Worm (Caenorhabditis elegans): ENCODE data around the gene mrps-35.

The mrps-35 gene

ce11 chrV:18993017-18993416 is 11.9 kb downstream of the mrps-35 start:
- TF ChIP-seq elt-3 (tag; optimal IDR thresholded peaks at IDR 0.05) (no peak), nhr-25 (tag; optimal IDR thresholded peaks at IDR 0.05) (no peak), ztf-11 (tag; optimal IDR thresholded peaks at IDR 0.05) (no peak), pqm-1 (tag; optimal IDR thresholded peaks at IDR 0.05) (no peak), nhr-67 (tag; optimal IDR thresholded peaks at IDR 0.05) (no peak), zag-1 (tag; optimal IDR thresholded peaks at IDR 0.05) (no peak), ceh-16 (tag; optimal IDR thresholded peaks at IDR 0.05) (no peak), unc-62 (GFP tag; optimal IDR thresholded peaks at IDR 0.05) (no peak), mml-1 (tag; optimal IDR thresholded peaks at IDR 0.05) (no peak), nhr-12 (tag; optimal IDR thresholded peaks at IDR 0.05) (no peak), ceh-9 (tag; optimal IDR thresholded peaks at IDR 0.05) (no peak), aly-2 (tag; optimal IDR thresholded peaks at IDR 0.05) (no peak), nhr-77 (tag; optimal IDR thresholded peaks at IDR 0.05) (no peak), ama-1 (optimal IDR thresholded peaks at IDR 0.05) (no peak)

- TF ChIP-seq mml-1 (tag; optimal IDR thresholded peaks at IDR 0.05) (no peak), skn-1 (tag; optimal IDR thresholded peaks at IDR 0.05) (no peak), unc-39 (tag; optimal IDR thresholded peaks at IDR 0.05) (no peak), ceh-28 (tag; optimal IDR thresholded peaks at IDR 0.05) (peak; percentile 94), jun-1 (tag; optimal IDR thresholded peaks at IDR 0.05) (no peak), nhr-25 (tag; optimal IDR thresholded peaks at IDR 0.05) (no peak), ceh-82 (tag; optimal IDR thresholded peaks at IDR 0.05) (no peak)
These were observed 12.5 kb downstream of the mrps-35 start, which contains the start of gene gtf-2F2 for ce11 chrV:18993535-18993990. TSS of gene gtf-2F2 (plus strand) at chrV:18993940.

ce11 chrV:18998045-18998444 is 16.9 kb downstream of the mrps-35 start, which contains the start of gene tgt-2:
TSS of gene tgt-2 (plus strand) at chrV:18998345.
- no peak for TF ChIP-seq egl-5 (tag; optimal IDR thresholded peaks at IDR 0.05)
- no peak for TF ChIP-seq ceh-9 (tag; optimal IDR thresholded peaks at IDR 0.05)
- no peak for TF ChIP-seq elt-2 (tag; optimal IDR thresholded peaks at IDR 0.05)
- no peak for TF ChIP-seq mdl-1 (tag; optimal IDR thresholded peaks at IDR 0.05)
- no peak for TF ChIP-seq daf-12 (tag; optimal IDR thresholded peaks at IDR 0.05)

ce11 chrV:19000542-19000941 is 19.4 kb downstream of the mrps-35 start:
- TF ChIP-seq jun-1 (tag; optimal IDR thresholded peaks at IDR 0.05) (no peak), nfya-1 (tag; optimal IDR thresholded peaks at IDR 0.05; ENCODE audit: insufficient read depth) (no peak), nhr-43 (tag; optimal IDR thresholded peaks at IDR 0.05; ENCODE audit: poor library complexity, severe bottlenecking) (no peak), hmg-11 (tag; optimal IDR thresholded peaks at IDR 0.05) (no peak), eor-1 (tag; optimal IDR thresholded peaks at IDR 0.05) (no peak), egl-5 (tag; optimal IDR thresholded peaks at IDR 0.05) (no peak), ztf-11 (tag; optimal IDR thresholded peaks at IDR 0.05) (no peak), nhr-237 (tag; optimal IDR thresholded peaks at IDR 0.05) (no peak), elt-2 (tag; optimal IDR thresholded peaks at IDR 0.05) (no peak), ama-1 (optimal IDR thresholded peaks at IDR 0.05) (no peak), egl-27 (tag; optimal IDR thresholded peaks at IDR 0.05) (no peak), fkh-2 (tag; optimal IDR thresholded peaks at IDR 0.05) (no peak), elt-1 (tag; optimal IDR thresholded peaks at IDR 0.05) (no peak), unc-39 (tag; optimal IDR thresholded peaks at IDR 0.05) (no peak), lin-15B (tag; optimal IDR thresholded peaks at IDR 0.05) (no peak), tbx-2 (tag; optimal IDR thresholded peaks at IDR 0.05) (no peak), ceh-28 (tag; optimal IDR thresholded peaks at IDR 0.05) (no peak)

- TF ChIP-seq mml-1 (tag; optimal IDR thresholded peaks at IDR 0.05) = no peak
- TF ChIP-seq hmg-11 (tag; optimal IDR thresholded peaks at IDR 0.05) = peak; percentile 50
- TF ChIP-seq pha-4 (tag; optimal IDR thresholded peaks at IDR 0.05) = peak; percentile 46
- peak; percentile 10 for TF ChIP-seq lin-15B (tag; optimal IDR thresholded peaks at IDR 0.05)
- TF ChIP-seq nhr-11 (tag; optimal IDR thresholded peaks at IDR 0.05) = no peak
- peak; percentile 39 for TF ChIP-seq ama-1 (optimal IDR thresholded peaks at IDR 0.05)
These were observed 19.9 kb downstream of the mrps-35 start, which contains the start of gene Y39B6A.34 for ce11 chrV:19001016-19001415. TSS of gene Y39B6A.34 (plus strand) at chrV:19001018.

Data from whole organism, L3 larva.